Worm (Caenorhabditis elegans): Measurements from ENCODE around the gene M110.9.
A peak's percentile ranks its signal among the peaks of the same experiment; 100 is the strongest.

M110.9 gene

ce11 chrII:8267679-8268078 lies 36.6 kb downstream of the M110.9 start:
- TF ChIP-seq hlh-30 (tag; optimal IDR thresholded peaks at IDR 0.05; ENCODE audit: insufficient read depth) (peak; percentile 17), arid-1 (GFP tag; conservative IDR thresholded peaks at IDR 0.05) (no peak), hlh-11 (tag; optimal IDR thresholded peaks at IDR 0.05) (peak; percentile 17), Y48G9A.11 (GFP tag; IDR thresholded peaks at IDR 0.05) (no peak), T26A8.4 (GFP tag; IDR thresholded peaks at IDR 0.05) (no peak), ZK546.5 (tag; optimal IDR thresholded peaks at IDR 0.05) (no peak), dmd-9 (GFP tag; IDR thresholded peaks at IDR 0.05) (no peak), lin-29 (GFP tag; IDR thresholded peaks at IDR 0.05) (no peak), ceh-20 (GFP tag; IDR thresholded peaks at IDR 0.05) (no peak), mdt-29 (GFP tag; IDR thresholded peaks at IDR 0.05) (no peak), nhr-42 (GFP tag; IDR thresholded peaks at IDR 0.05) (no peak), F26F4.8 (GFP tag; conservative IDR thresholded peaks at IDR 0.05) (no peak), nhr-28 (tag; optimal IDR thresholded peaks at IDR 0.05) (peak; percentile 53), mdl-1 (tag; optimal IDR thresholded peaks at IDR 0.05) (peak in 1 of 2 experiments; percentile 56)

ce11 chrII:8269351-8269750 lies 38.3 kb downstream of the M110.9 start, which contains the start of gene K01C8.2:
K01C8.2 (minus strand) TSS chrII:8269451.
- TF ChIP-seq arid-1 (GFP tag; conservative IDR thresholded peaks at IDR 0.05): no peak
- TF ChIP-seq daf-8 (GFP tag; IDR thresholded peaks at IDR 0.05): no peak
- no peak for TF ChIP-seq lin-39 (tag; optimal IDR thresholded peaks at IDR 0.05)
- TF ChIP-seq hlh-30 (tag; optimal IDR thresholded peaks at IDR 0.05; ENCODE audit: insufficient read depth): no peak
- no peak for TF ChIP-seq ctbp-1 (GFP tag; IDR thresholded peaks at IDR 0.05)
- TF ChIP-seq spr-1 (tag; optimal IDR thresholded peaks at IDR 0.05): no peak
- no peak for TF ChIP-seq madf-9 (GFP tag; conservative IDR thresholded peaks at IDR 0.05)
- TF ChIP-seq F49E8.2 (tag; optimal IDR thresholded peaks at IDR 0.05; ENCODE audit: borderline replicate concordance): no peak
- TF ChIP-seq zfp-2 (tag; optimal IDR thresholded peaks at IDR 0.05): no peak
- no peak for TF ChIP-seq snpc-1.2 (GFP tag; IDR thresholded peaks at IDR 0.05)
- no peak for TF ChIP-seq dpl-1 (GFP tag; optimal IDR thresholded peaks at IDR 0.05)
- TF ChIP-seq zip-2 (tag; optimal IDR thresholded peaks at IDR 0.05): no peak

DNA sequence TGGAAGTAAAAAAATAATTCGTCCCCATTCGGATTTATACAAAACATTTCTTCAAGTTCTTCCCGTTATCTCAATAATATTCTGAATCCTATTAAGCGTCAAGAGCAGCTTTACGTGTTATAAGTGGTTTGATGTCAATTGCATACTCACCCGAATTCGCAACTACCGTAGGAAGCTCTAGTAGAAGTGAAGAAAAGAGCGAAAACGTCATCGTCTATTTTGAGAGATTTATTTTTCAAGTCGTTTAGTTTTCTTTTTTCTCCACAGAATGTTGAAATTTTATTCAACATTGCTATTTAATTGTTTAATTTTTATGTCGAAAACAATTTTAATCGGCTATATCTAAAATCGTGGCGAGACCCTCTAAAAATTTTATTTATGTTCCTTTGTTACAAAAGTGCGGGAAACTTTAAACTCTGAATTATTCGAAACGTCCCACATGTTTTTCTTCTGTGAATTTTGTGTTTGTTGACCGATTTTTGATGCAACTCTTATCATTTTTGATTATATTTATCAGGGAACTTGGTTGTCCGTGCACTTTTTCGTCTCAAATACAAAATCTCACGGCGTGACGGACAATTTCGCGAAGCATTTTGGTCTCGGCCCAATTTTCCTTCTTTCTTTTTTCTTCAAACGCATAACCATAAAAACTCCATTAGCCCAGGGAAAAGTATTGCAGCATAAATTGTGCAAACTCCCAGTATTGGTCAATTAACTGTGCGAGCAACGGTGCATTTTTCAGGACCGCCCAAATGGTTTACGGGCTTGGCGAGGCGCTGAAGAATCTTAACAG lies 39.0 kb downstream of the M110.9 start, which contains the start of gene tdc-1:
TSS of gene tdc-1 (plus strand) at position 743 of the 793 bp plus-strand sequence.
- no peak for TF ChIP-seq Y48G9A.11 (GFP tag; IDR thresholded peaks at IDR 0.05)
- TF ChIP-seq unc-39 (tag; optimal IDR thresholded peaks at IDR 0.05): no peak
- no peak for TF ChIP-seq snpc-1.2 (GFP tag; IDR thresholded peaks at IDR 0.05)
- TF ChIP-seq skn-1 (tag; optimal IDR thresholded peaks at IDR 0.05): no peak
- TF ChIP-seq unc-62 (GFP tag; optimal IDR thresholded peaks at IDR 0.05 in 1 of 2): peak in 1 of 2 experiments; percentile 80
- TF ChIP-seq unc-62 (tag; optimal IDR thresholded peaks at IDR 0.05): no peak
- no peak for TF ChIP-seq attf-4 (tag; optimal IDR thresholded peaks at IDR 0.05)
- TF ChIP-seq daf-16 (GFP tag; optimal IDR thresholded peaks at IDR 0.05): no peak
- peak; percentile 11 for TF ChIP-seq daf-16 (tag; optimal IDR thresholded peaks at IDR 0.05)
- TF ChIP-seq zfp-3 (GFP tag; conservative IDR thresholded peaks at IDR 0.05): no peak
- no peak for TF ChIP-seq ceh-20 (GFP tag; IDR thresholded peaks at IDR 0.05)
- no peak for TF ChIP-seq hif-1 (tag; optimal IDR thresholded peaks at IDR 0.05)
- no peak for TF ChIP-seq lin-15B (tag; optimal IDR thresholded peaks at IDR 0.05)
- no peak for TF ChIP-seq nhr-11 (tag; optimal IDR thresholded peaks at IDR 0.05)
- peak; percentile 7 for TF ChIP-seq unc-130 (GFP tag; optimal IDR thresholded peaks at IDR 0.05)
- no peak for TF ChIP-seq lir-3 (tag; optimal IDR thresholded peaks at IDR 0.05)

Data from whole organism, L4 larva.